Worm (Caenorhabditis elegans): ENCODE results near the gene F15E6.3.

ce11 chrIV:4306317-4306716 is 11.6 kb downstream of the F15E6.3 start:
- TF ChIP-seq hlh-30 (tag; optimal IDR thresholded peaks at IDR 0.05; ENCODE audit: insufficient read depth) = no peak
- no peak for TF ChIP-seq nhr-232 (tag; optimal IDR thresholded peaks at IDR 0.05)
- no peak for TF ChIP-seq pha-4 (tag; optimal IDR thresholded peaks at IDR 0.05)
- no peak for TF ChIP-seq tbx-2 (tag; optimal IDR thresholded peaks at IDR 0.05)
- TF ChIP-seq nhr-11 (tag; optimal IDR thresholded peaks at IDR 0.05) = no peak
- TF ChIP-seq fkh-10 (GFP tag; optimal IDR thresholded peaks at IDR 0.05) = no peak
- no peak for TF ChIP-seq gmeb-2 (tag; optimal IDR thresholded peaks at IDR 0.05)
